Worm (Caenorhabditis elegans) whole organism, late embryonic: ENCODE measurements around the gene Y38F1A.7.

ENCODE experiments used
- C08G9.2 ChIP-seq: sonication (generic microtip); optimal IDR thresholded peaks from 2 replicates; lab custom pipeline; 2016; ENCODE audit warnings: mild to moderate bottlenecking, missing genetic modification characterization, moderate library complexity, missing compliant biosample characterization
- ama-1 ChIP-seq: fragments of 150-350 bp; optimal IDR thresholded peaks from 2 replicates; lab custom pipeline; 2014
- ceh-14 ChIP-seq: sonication (generic microtip); optimal IDR thresholded peaks from 2 replicates; lab custom pipeline; 2016; ENCODE audit warnings: missing genotype, missing genetic modification characterization, missing compliant biosample characterization
- ceh-18 ChIP-seq: sonication (generic microtip); optimal IDR thresholded peaks from 2 replicates; lab custom pipeline; 2016; ENCODE audit warnings: missing genetic modification characterization, missing compliant biosample characterization
- ceh-19 ChIP-seq: fragments of 200-800 bp; sonication (Bioruptor generic); optimal IDR thresholded peaks from 2 replicates; lab custom pipeline; 2018; ENCODE audit warnings: mild to moderate bottlenecking, missing genetic modification characterization, missing compliant biosample characterization
- ceh-2 ChIP-seq: sonication (generic microtip); optimal IDR thresholded peaks from 2 replicates; lab custom pipeline; 2016; ENCODE audit warnings: missing genotype, missing genetic modification characterization, missing compliant biosample characterization
- ceh-22 ChIP-seq: sonication (generic microtip); optimal IDR thresholded peaks from 2 replicates; lab custom pipeline; 2017; ENCODE audit warnings: missing biosample characterization, missing genetic modification characterization
- ceh-30 ChIP-seq: fragments of 150-350 bp; optimal IDR thresholded peaks from 2 replicates; lab custom pipeline; 2014; ENCODE audit warnings: missing biosample characterization, missing genetic modification characterization
- ceh-31 ChIP-seq: sonication (generic microtip); optimal IDR thresholded peaks from 2 replicates; lab custom pipeline; 2016; ENCODE audit warnings: missing genetic modification characterization, missing compliant biosample characterization
- ceh-34 ChIP-seq: sonication (generic microtip); optimal IDR thresholded peaks from 2 replicates; lab custom pipeline; 2016; ENCODE audit warnings: mild to moderate bottlenecking, missing genetic modification characterization, missing compliant biosample characterization
- ceh-6 ChIP-seq: fragments of 200-800 bp; sonication (Bioruptor generic); optimal IDR thresholded peaks from 2 replicates; lab custom pipeline; 2018; ENCODE audit warnings: mild to moderate bottlenecking, missing genetic modification characterization, missing compliant biosample characterization
- dve-1 ChIP-seq: sonication (generic microtip); optimal IDR thresholded peaks from 2 replicates; lab custom pipeline; 2017; ENCODE audit warnings: antibody characterized with exemption, mild to moderate bottlenecking, missing genetic modification characterization, missing compliant biosample characterization
- elt-2 ChIP-seq: sonication (generic microtip); optimal IDR thresholded peaks from 2 replicates; lab custom pipeline; 2016; ENCODE audit warnings: missing genetic modification reagents, missing genetic modification characterization, missing compliant biosample characterization
- eyg-1 ChIP-seq: sonication (generic microtip); optimal IDR thresholded peaks from 2 replicates; lab custom pipeline; 2016; ENCODE audit warnings: missing genotype, missing genetic modification characterization, missing compliant biosample characterization
- fkh-10 ChIP-seq: fragments of 150-350 bp; optimal IDR thresholded peaks from 2 replicates; lab custom pipeline; 2014; ENCODE audit warnings: missing biosample characterization, missing genetic modification reagents, missing genetic modification characterization
- gmeb-2 ChIP-seq: sonication (generic microtip); optimal IDR thresholded peaks from 2 replicates; lab custom pipeline; 2016; ENCODE audit warnings: missing genetic modification characterization, inconsistent platforms, missing compliant biosample characterization
- hlh-15 ChIP-seq: sonication (generic microtip); optimal IDR thresholded peaks from 2 replicates; lab custom pipeline; 2016; ENCODE audit warnings: missing genetic modification characterization, missing compliant biosample characterization
- lim-6 ChIP-seq: sonication (generic microtip); optimal IDR thresholded peaks from 2 replicates; lab custom pipeline; 2016; ENCODE audit warnings: missing genetic modification characterization, missing compliant biosample characterization
- madf-2 ChIP-seq: sonication (generic microtip); optimal IDR thresholded peaks from 2 replicates; lab custom pipeline; 2017; ENCODE audit warnings: missing genetic modification characterization, missing compliant biosample characterization
- mec-3 ChIP-seq: sonication (generic microtip); optimal IDR thresholded peaks from 2 replicates; lab custom pipeline; 2016; ENCODE audit warnings: borderline replicate concordance, missing genetic modification characterization, missing compliant biosample characterization
- nfya-1 ChIP-seq: sonication (generic microtip); optimal IDR thresholded peaks from 2 replicates; lab custom pipeline; 2017; ENCODE audit warnings: missing genetic modification characterization, mild to moderate bottlenecking, missing compliant biosample characterization, antibody characterized with exemption, moderate library complexity
- nhr-11 ChIP-seq: fragments of 150-350 bp; optimal IDR thresholded peaks from 2 replicates; lab custom pipeline; 2014; ENCODE audit warnings: missing biosample characterization, missing genetic modification characterization
- pag-3 ChIP-seq: sonication (generic microtip); optimal IDR thresholded peaks from 2 replicates; lab custom pipeline; 2016; ENCODE audit warnings: missing compliant biosample characterization, missing genetic modification characterization, borderline replicate concordance
- pat-9 ChIP-seq: fragments of 200-800 bp; sonication (Bioruptor generic); optimal IDR thresholded peaks from 2 replicates; lab custom pipeline; 2018; ENCODE audit warnings: mild to moderate bottlenecking, missing genetic modification characterization, moderate library complexity, missing compliant biosample characterization
- pha-4 ChIP-seq: fragments of 150-350 bp; optimal IDR thresholded peaks from 2 replicates; lab custom pipeline; 2018; ENCODE audit warnings: missing biosample characterization, missing genetic modification reagents, missing genetic modification characterization
- pqm-1 ChIP-seq: sonication (generic microtip); optimal IDR thresholded peaks from 2 replicates; lab custom pipeline; 2016; ENCODE audit warnings: missing genetic modification characterization, missing compliant biosample characterization
- pros-1 ChIP-seq: fragments of 150-350 bp; optimal IDR thresholded peaks from 2 replicates; lab custom pipeline; 2014; ENCODE audit warnings: missing biosample characterization, missing genetic modification reagents, missing genetic modification characterization
- sdc-2 ChIP-seq: sonication (generic microtip); optimal IDR thresholded peaks from 2 replicates; lab custom pipeline; 2016; ENCODE audit warnings: missing genotype, missing genetic modification characterization, missing compliant biosample characterization
- syd-9 ChIP-seq: sonication (generic microtip); optimal IDR thresholded peaks from 2 replicates; lab custom pipeline; 2016; ENCODE audit warnings: mild to moderate bottlenecking, missing genetic modification characterization, moderate library complexity, missing compliant biosample characterization
- tbx-2 ChIP-seq: sonication (generic microtip); optimal IDR thresholded peaks from 2 replicates; lab custom pipeline; 2016; ENCODE audit warnings: missing genetic modification characterization, missing compliant biosample characterization
- ttx-3 ChIP-seq: sonication (generic microtip); optimal IDR thresholded peaks from 2 replicates; lab custom pipeline; 2016; ENCODE audit warnings: missing genetic modification reagents, missing genetic modification characterization, missing compliant biosample characterization
- unc-55 ChIP-seq: sonication (generic microtip); optimal IDR thresholded peaks from 2 replicates; lab custom pipeline; 2017; ENCODE audit warnings: missing biosample characterization, missing genetic modification reagents, missing genetic modification characterization
- unc-86 ChIP-seq: sonication (generic microtip); optimal IDR thresholded peaks from 2 replicates; lab custom pipeline; 2016; ENCODE audit warnings: missing genetic modification characterization, missing compliant biosample characterization

Gene Y38F1A.7

ce11 chrII:13030567-13031188, 33.1 kb upstream of the Y38F1A.7 start (continued):
- TF ChIP-seq elt-2 (tag; lab: Kevin White, UChicago) (peak; percentile 7), tbx-2 (tag; lab: Kevin White, UChicago) (peak; percentile 55)

- TF ChIP-seq ceh-34 (tag; lab: Kevin White, UChicago): peak; percentile 59
- no peak for TF ChIP-seq dve-1 (tag; lab: Kevin White, UChicago)
- TF ChIP-seq ceh-6 (GFP tag; lab: Kevin White, UChicago): no peak
- no peak for TF ChIP-seq eyg-1 (tag; lab: Kevin White, UChicago)
- no peak for TF ChIP-seq elt-2 (tag; lab: Kevin White, UChicago)
- no peak for TF ChIP-seq gmeb-2
- no peak for TF ChIP-seq ceh-18 (tag; lab: Kevin White, UChicago)
- TF ChIP-seq ceh-22: no peak
- TF ChIP-seq ceh-31 (tag; lab: Kevin White, UChicago): peak; percentile 30
- no peak for TF ChIP-seq nhr-11 (tag; lab: Kevin White, UChicago)
- no peak for TF ChIP-seq unc-55 (GFP tag; lab: Kevin White, UChicago)
- TF ChIP-seq ceh-19: peak; percentile 19
- TF ChIP-seq ama-1 (lab: Kevin White, UChicago): no peak
- TF ChIP-seq, all 69 proteins: peak for 3
These were observed 32.4 kb upstream of the Y38F1A.7 start for ce11 chrII:13030051-13030437.

- no peak for TF ChIP-seq ceh-2 (tag; lab: Kevin White, UChicago)
- peak; percentile 69 for TF ChIP-seq elt-2 (tag; lab: Kevin White, UChicago)
These were observed 31.9 kb upstream of the Y38F1A.7 start for ce11 chrII:13029290-13030050.

- TF ChIP-seq unc-86 (no peak), ceh-6 (GFP tag; lab: Kevin White, UChicago) (no peak), pha-4 (tag; lab: Kevin White, UChicago) (no peak), C08G9.2 (tag; lab: Kevin White, UChicago) (no peak), gmeb-2 (no peak), ceh-30 (tag; lab: Kevin White, UChicago) (no peak), lim-6 (tag; lab: Kevin White, UChicago) (no peak), ttx-3 (tag; lab: Kevin White, UChicago) (no peak), pat-9 (no peak), ceh-19 (no peak), ceh-2 (tag; lab: Kevin White, UChicago) (no peak), hlh-15 (tag; lab: Kevin White, UChicago) (no peak), mec-3 (tag; lab: Kevin White, UChicago) (no peak), pqm-1 (tag; lab: Kevin White, UChicago) (no peak), ceh-14 (tag; lab: Kevin White, UChicago) (no peak), sdc-2 (tag; lab: Kevin White, UChicago) (no peak), pros-1 (tag; lab: Kevin White, UChicago) (no peak), pag-3 (tag; lab: Kevin White, UChicago) (no peak), syd-9 (tag; lab: Kevin White, UChicago) (no peak)
These were observed 28.3 kb upstream of the Y38F1A.7 start, which contains the start of gene max-2 for ce11 chrII:13025794-13026412. TSS of gene max-2 (minus strand) at chrII:13025844.

ce11 chrII:13023518-13023917, 25.9 kb upstream of the Y38F1A.7 start:
- TF ChIP-seq nhr-11 (tag; lab: Kevin White, UChicago) (no peak), elt-2 (tag; lab: Kevin White, UChicago) (no peak), fkh-10 (GFP tag; lab: Kevin White, UChicago) (no peak), pqm-1 (tag; lab: Kevin White, UChicago) (no peak), madf-2 (tag; lab: Kevin White, UChicago) (no peak), nfya-1 (tag; lab: Kevin White, UChicago) (no peak)
